Fruit fly (Drosophila melanogaster): ENCODE data around the gene Phae1.

The Phae1 gene

DNA sequence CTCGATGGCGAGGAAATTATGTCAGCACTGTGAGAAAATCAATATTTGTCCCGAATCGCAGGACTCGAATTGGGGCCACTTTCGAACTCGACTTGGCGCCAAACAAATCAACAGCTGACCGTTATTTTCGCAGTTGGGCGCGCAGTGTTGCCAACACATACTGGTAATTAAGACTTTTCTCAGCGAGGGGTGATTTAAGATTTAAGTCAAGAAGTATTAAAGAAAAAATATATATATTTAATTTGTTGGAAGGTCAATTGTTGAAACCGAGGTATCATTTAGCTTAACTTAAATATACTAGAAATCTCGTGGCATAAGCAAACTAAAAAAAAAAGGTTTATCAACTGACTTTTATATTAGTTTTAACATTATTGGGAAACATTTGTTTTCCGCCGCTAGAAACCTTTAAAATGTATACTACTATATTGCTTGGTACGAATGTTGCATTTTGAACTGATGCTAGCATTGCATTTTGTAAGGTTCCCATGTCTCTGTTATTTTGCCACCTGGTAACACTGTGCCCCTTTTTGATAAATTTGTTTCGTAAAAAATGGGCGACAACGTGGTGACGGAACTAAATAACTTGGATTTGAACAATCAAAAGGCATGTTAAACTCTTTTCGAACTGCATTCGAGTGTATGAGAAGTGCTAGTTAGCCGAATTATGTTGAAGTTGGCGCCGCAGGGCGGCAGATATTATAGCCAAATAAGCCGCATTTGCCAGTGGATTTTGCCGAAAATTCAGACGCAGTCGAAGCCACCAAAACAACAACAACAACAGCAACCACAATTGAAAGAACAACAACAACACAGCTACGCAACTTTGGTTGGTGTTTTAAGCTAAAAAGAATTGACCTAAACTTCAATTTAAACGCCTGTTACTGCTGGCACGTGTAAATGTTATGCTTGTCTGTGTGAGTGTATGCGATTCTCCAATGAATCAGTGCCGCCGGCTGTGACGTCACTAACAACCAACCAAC lies 5.7 kb upstream of the Phae1 start, which contains the start of the genes Patsas and ThrRS:
Gene Patsas (minus strand): TSS at position 55 of the 980 bp plus-strand sequence.
Gene ThrRS (plus strand): TSS at position 521 of the 980 bp plus-strand sequence.
- TF ChIP-seq CG33017 (tag; optimal IDR thresholded peaks at IDR 0.05) (peak; percentile 72), cnc (optimal IDR thresholded peaks at IDR 0.05) (no peak), CG5204 (GFP tag; optimal IDR thresholded peaks at IDR 0.05) (no peak), bab1 (GFP tag; optimal IDR thresholded peaks at IDR 0.05) (peak; percentile 50), CG1620 (GFP tag; optimal IDR thresholded peaks at IDR 0.05) (peak; percentile 70), CG14711 (tag; optimal IDR thresholded peaks at IDR 0.05) (peak; percentile 86), CG7045 (GFP tag; optimal IDR thresholded peaks at IDR 0.05) (peak; percentile 89), Clk (GFP tag; optimal IDR thresholded peaks at IDR 0.05) (peak; percentile 39), kay (GFP tag; ENCODE audit: borderline replicate concordance) (no peak), tj (GFP tag; optimal IDR thresholded peaks at IDR 0.05) (peak; percentile 67), Hr96 (GFP tag; optimal IDR thresholded peaks at IDR 0.05) (peak; percentile 66), ovo (GFP tag; optimal IDR thresholded peaks at IDR 0.05) (peak; percentile 51), pad (GFP tag; optimal IDR thresholded peaks at IDR 0.05) (peak; percentile 69), toe (GFP tag; optimal IDR thresholded peaks at IDR 0.05) (peak; percentile 84), CG11617 (GFP tag; optimal IDR thresholded peaks at IDR 0.05) (peak; percentile 76), CG7101 (tag; optimal IDR thresholded peaks at IDR 0.05) (peak; percentile 80), cic (GFP tag; optimal IDR thresholded peaks at IDR 0.05) (peak; percentile 39), Mnt (GFP tag; optimal IDR thresholded peaks at IDR 0.05) (peak; percentile 87), CG12768 (GFP tag; optimal IDR thresholded peaks at IDR 0.05) (peak; percentile 77), Crg-1 (GFP tag; optimal IDR thresholded peaks at IDR 0.05) (peak; percentile 23)

DNA sequence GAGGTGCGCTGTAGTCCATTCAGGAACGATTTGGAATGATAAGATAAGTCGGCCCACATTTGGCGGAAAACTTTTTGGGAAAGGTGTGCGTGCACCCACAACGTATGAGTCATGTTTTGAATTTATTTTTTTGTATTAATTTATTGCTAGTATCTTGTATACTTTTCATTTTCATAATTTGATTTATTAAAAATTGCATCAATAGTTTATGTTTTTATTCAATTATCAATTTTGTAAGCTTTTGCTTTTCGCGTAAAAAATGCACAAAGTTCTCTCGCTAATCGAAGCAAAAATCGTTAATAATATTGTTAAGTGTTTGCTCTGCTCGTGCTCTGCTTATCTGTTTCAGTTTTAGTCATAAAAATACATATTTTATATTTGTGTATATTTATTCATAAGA lies 2.1 kb upstream of the Phae1 start:
- peak; percentile 26 for TF ChIP-seq cic (GFP tag; optimal IDR thresholded peaks at IDR 0.05)
- TF ChIP-seq cnc (optimal IDR thresholded peaks at IDR 0.05) = no peak
- peak; percentile 96 for TF ChIP-seq kay (GFP tag; ENCODE audit: borderline replicate concordance)
- peak; percentile 6 for TF ChIP-seq Mnt (GFP tag; optimal IDR thresholded peaks at IDR 0.05)

DNA sequence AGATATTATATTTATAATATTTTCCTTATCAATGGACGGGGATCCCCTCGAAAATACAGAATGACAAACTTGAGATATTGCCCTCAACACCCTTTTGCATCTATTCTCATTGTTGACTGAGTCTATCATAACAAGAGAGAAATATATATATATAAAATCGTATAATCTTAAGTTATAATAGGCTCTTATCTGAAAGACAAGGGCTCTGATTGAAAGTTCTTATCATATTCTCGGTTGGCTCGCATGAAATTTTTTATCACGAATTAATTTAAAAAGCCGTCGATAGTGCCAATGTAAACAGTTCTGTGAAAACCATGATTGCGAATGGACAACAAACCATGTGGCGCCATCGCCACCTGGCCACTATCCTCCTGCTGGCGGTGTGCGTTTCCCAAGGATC lies 1.6 kb downstream of the Phae1 start, which contains the start of gene Phae2:
Gene Phae2 (plus strand): TSS at position 301 of the 400 bp plus-strand sequence.
- TF ChIP-seq CG7101 (tag; optimal IDR thresholded peaks at IDR 0.05) = no peak
- TF ChIP-seq CG7045 (GFP tag; optimal IDR thresholded peaks at IDR 0.05) = no peak
- TF ChIP-seq Clk (GFP tag; optimal IDR thresholded peaks at IDR 0.05) = no peak
- TF ChIP-seq Crg-1 (GFP tag; optimal IDR thresholded peaks at IDR 0.05) = no peak
- no peak for TF ChIP-seq tj (GFP tag; optimal IDR thresholded peaks at IDR 0.05)
- no peak for TF ChIP-seq CG33017 (tag; optimal IDR thresholded peaks at IDR 0.05)
- TF ChIP-seq cic (GFP tag; optimal IDR thresholded peaks at IDR 0.05) = no peak
- TF ChIP-seq CG5204 (GFP tag; optimal IDR thresholded peaks at IDR 0.05) = no peak
- no peak for TF ChIP-seq CG11617 (GFP tag; optimal IDR thresholded peaks at IDR 0.05)
- TF ChIP-seq CG12768 (GFP tag; optimal IDR thresholded peaks at IDR 0.05) = no peak
- TF ChIP-seq CG1620 (GFP tag; optimal IDR thresholded peaks at IDR 0.05) = no peak
- no peak for TF ChIP-seq Mnt (GFP tag; optimal IDR thresholded peaks at IDR 0.05)

DNA sequence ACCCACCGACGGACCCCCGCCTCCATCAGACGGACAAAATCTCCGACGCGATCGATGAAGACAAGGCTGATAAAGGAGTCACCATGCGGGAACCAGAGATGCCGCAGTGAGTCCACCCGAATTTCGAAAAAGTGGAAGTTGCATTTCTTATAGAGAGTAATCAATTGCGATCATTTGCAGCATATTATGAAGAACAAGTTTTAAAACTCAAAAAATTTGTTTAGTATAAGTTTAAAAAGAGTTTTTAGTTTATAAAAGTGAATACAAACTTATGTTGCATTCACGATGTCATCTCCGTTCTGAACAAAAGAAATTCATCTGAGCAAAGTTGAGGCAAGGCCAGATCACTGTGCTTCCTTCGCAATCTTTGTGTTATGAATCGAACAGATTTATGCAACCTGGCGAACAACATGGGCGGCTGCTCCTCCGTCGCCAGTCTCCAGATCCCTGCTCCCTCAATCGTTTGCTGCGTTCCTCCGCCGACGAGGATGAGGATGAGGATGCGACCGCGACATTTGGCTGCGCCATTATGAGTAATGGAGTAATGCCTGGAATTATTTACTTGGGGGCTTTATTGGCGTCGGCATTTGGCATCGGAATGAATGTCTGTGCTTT lies 3.8 kb downstream of the Phae1 start:
- TF ChIP-seq CG5204 (GFP tag; optimal IDR thresholded peaks at IDR 0.05) (no peak), CG11617 (GFP tag; optimal IDR thresholded peaks at IDR 0.05) (no peak), bab1 (GFP tag; optimal IDR thresholded peaks at IDR 0.05) (no peak), Mnt (GFP tag; optimal IDR thresholded peaks at IDR 0.05) (no peak), cnc (optimal IDR thresholded peaks at IDR 0.05) (no peak), ovo (GFP tag; optimal IDR thresholded peaks at IDR 0.05) (no peak)

DNA sequence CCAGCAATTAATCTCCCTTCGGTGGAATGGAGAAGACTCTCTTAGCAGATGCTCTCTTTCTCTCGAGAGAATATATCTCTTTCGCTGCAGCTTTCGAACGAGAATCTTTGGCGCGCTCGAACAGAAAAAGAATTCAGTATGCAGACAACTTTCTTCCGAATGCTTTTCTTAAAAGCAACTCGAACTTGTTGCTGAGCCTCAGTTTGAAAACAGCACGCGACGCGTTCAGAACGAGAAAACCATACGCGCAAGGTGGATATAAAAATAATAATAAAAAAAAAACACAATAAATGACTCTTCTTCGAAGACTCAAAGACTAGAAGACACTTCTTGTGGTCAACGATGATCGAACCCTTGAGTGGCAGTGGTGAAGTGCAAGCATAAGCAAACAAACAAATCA lies 4.9 kb downstream of the Phae1 start, which contains the start of gene CG17211:
Gene CG17211 (plus strand): TSS at position 202 of the 400 bp plus-strand sequence.
- no peak for TF ChIP-seq cic (GFP tag; optimal IDR thresholded peaks at IDR 0.05)
- TF ChIP-seq CG7045 (GFP tag; optimal IDR thresholded peaks at IDR 0.05) = no peak
- TF ChIP-seq Clk (GFP tag; optimal IDR thresholded peaks at IDR 0.05) = no peak
- no peak for TF ChIP-seq cnc (optimal IDR thresholded peaks at IDR 0.05)
- TF ChIP-seq Mnt (GFP tag; optimal IDR thresholded peaks at IDR 0.05) = no peak
- TF ChIP-seq tj (GFP tag; optimal IDR thresholded peaks at IDR 0.05) = no peak
- TF ChIP-seq bab1 (GFP tag; optimal IDR thresholded peaks at IDR 0.05) = no peak
- no peak for TF ChIP-seq CG5204 (GFP tag; optimal IDR thresholded peaks at IDR 0.05)
- TF ChIP-seq CG7101 (tag; optimal IDR thresholded peaks at IDR 0.05) = no peak
- no peak for TF ChIP-seq kay (GFP tag; ENCODE audit: borderline replicate concordance)
- no peak for TF ChIP-seq Hr96 (GFP tag; optimal IDR thresholded peaks at IDR 0.05)
- TF ChIP-seq CG33017 (tag; optimal IDR thresholded peaks at IDR 0.05) = no peak
- no peak for TF ChIP-seq CG11617 (GFP tag; optimal IDR thresholded peaks at IDR 0.05)
- TF ChIP-seq ovo (GFP tag; optimal IDR thresholded peaks at IDR 0.05) = no peak
- TF ChIP-seq toe (GFP tag; optimal IDR thresholded peaks at IDR 0.05) = no peak
- TF ChIP-seq CG14711 (tag; optimal IDR thresholded peaks at IDR 0.05) = no peak
- no peak for TF ChIP-seq Crg-1 (GFP tag; optimal IDR thresholded peaks at IDR 0.05)
- no peak for TF ChIP-seq CG1620 (GFP tag; optimal IDR thresholded peaks at IDR 0.05)

DNA sequence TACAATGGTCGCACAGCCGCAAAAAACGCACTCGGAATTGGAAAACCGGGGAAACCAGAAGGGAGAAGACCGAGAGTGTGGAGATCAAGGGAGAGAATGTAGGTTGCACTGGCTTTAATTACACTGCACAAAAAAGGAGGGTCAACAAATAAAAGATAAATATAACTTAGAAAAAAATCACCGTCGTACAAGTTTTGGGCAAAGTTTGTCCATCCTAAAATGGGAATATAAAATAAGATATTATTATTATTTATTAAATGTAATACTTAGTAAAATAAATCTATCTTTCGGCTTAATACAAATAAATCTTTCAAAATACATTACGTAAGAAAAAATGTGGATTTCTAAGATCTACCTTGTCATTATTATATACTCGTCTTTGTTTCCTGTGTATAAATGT lies 6.6 kb downstream of the Phae1 start:
- TF ChIP-seq Clk (GFP tag; optimal IDR thresholded peaks at IDR 0.05) (no peak), bab1 (GFP tag; optimal IDR thresholded peaks at IDR 0.05) (no peak), cnc (optimal IDR thresholded peaks at IDR 0.05) (no peak), toe (GFP tag; optimal IDR thresholded peaks at IDR 0.05) (no peak), Crg-1 (GFP tag; optimal IDR thresholded peaks at IDR 0.05) (no peak), pad (GFP tag; optimal IDR thresholded peaks at IDR 0.05) (no peak), CG14711 (tag; optimal IDR thresholded peaks at IDR 0.05) (no peak), CG11617 (GFP tag; optimal IDR thresholded peaks at IDR 0.05) (no peak), ovo (GFP tag; optimal IDR thresholded peaks at IDR 0.05) (no peak), CG7045 (GFP tag; optimal IDR thresholded peaks at IDR 0.05) (no peak), CG33017 (tag; optimal IDR thresholded peaks at IDR 0.05) (no peak), CG7101 (tag; optimal IDR thresholded peaks at IDR 0.05) (no peak), CG5204 (GFP tag; optimal IDR thresholded peaks at IDR 0.05) (no peak), cic (GFP tag; optimal IDR thresholded peaks at IDR 0.05) (no peak), CG12768 (GFP tag; optimal IDR thresholded peaks at IDR 0.05) (no peak), CG1620 (GFP tag; optimal IDR thresholded peaks at IDR 0.05) (no peak), Mnt (GFP tag; optimal IDR thresholded peaks at IDR 0.05) (no peak), Hr96 (GFP tag; optimal IDR thresholded peaks at IDR 0.05) (no peak), kay (GFP tag; ENCODE audit: borderline replicate concordance) (no peak)
